Fruit fly (Drosophila melanogaster): Measurements from ENCODE around the gene CG13855.
A peak's percentile ranks its signal among the peaks of the same experiment; 100 is the strongest.

Gene CG13855

DNA sequence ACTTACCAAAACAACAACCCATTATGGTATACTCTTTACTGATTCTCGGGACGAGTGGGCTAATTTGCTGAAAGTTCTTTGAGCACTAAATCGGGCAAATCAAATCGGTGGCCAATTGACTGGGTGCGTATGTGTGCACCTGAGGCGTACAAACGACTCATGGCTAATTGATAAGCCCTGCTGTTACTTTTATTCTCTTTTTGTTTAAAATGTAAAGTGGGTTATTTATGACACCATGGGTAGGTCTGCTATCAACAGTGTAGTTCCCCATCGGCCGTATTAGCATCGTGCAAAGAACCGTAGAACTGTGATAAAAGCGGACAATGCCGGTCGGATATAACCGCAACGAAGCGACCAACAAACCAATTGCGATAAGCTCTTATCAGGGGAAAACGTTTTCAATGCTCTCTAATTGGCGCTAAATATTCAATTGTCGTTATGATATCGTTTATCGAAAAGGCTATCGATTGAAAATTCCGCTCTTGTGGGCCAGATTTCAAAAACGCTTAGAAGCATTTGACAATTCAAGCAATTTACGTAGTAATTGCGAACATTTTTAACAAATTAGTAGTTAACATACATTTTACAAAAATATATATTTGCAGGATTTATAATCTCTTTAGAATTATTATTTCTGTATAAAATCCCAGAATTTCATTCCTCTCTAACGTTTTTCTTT, 41.6 kb downstream of the CG13855 start, which contains the start of gene CG34288 (continued):
- TF ChIP-seq CG13123 (GFP tag; optimal IDR thresholded peaks at IDR 0.05) (no peak), dmrt99B (tag; optimal IDR thresholded peaks at IDR 0.05) (peak; percentile 38), Jarid2 (GFP tag; optimal IDR thresholded peaks at IDR 0.05) (no peak), hbn (GFP tag; IDR thresholded peaks at IDR 0.05; ENCODE audit: partially characterized antibody) (no peak), gcm (GFP tag; optimal IDR thresholded peaks at IDR 0.05) (no peak), CG4820 (GFP tag; optimal IDR thresholded peaks at IDR 0.05) (no peak), CG7745 (tag; optimal IDR thresholded peaks at IDR 0.05) (no peak), CG9797 (GFP tag; optimal IDR thresholded peaks at IDR 0.05) (no peak), CG17385 (GFP tag; optimal IDR thresholded peaks at IDR 0.05) (no peak), Rfx (GFP tag; IDR thresholded peaks at IDR 0.05) (peak; percentile 85), esg (GFP tag; conservative IDR thresholded peaks at IDR 0.05) (no peak), lilli (GFP tag; optimal IDR thresholded peaks at IDR 0.05) (no peak), CG12104 (GFP tag; optimal IDR thresholded peaks at IDR 0.05) (no peak), danr (GFP tag; IDR thresholded peaks at IDR 0.05) (no peak), dati (GFP tag; IDR thresholded peaks at IDR 0.05) (no peak), schlank (tag; optimal IDR thresholded peaks at IDR 0.05) (no peak), CG13424 (tag; optimal IDR thresholded peaks at IDR 0.05) (no peak), ATbp (GFP tag; optimal IDR thresholded peaks at IDR 0.05) (no peak), CG17361 (GFP tag; IDR thresholded peaks at IDR 0.05) (no peak; the same call in 2 of the 3 replicates), CG31388 (GFP tag; optimal IDR thresholded peaks at IDR 0.05) (no peak), HLHmδ (GFP tag; optimal IDR thresholded peaks at IDR 0.05) (no peak), CG17328 (GFP tag; IDR thresholded peaks at IDR 0.05) (peak; percentile 42; the same call in 1 of the 2 replicates), CG2199 (GFP tag; IDR thresholded peaks at IDR 0.05) (0 out of 3 replicates have a peak, but pooled peaks have one; percentile 29), CG1233 (GFP tag; optimal IDR thresholded peaks at IDR 0.05) (no peak), disco-r (GFP tag; optimal IDR thresholded peaks at IDR 0.05) (no peak), Aef1 (GFP tag; IDR thresholded peaks at IDR 0.05) (peak; percentile 48), jigr1 (GFP tag; IDR thresholded peaks at IDR 0.05) (no peak), Max (GFP tag; optimal IDR thresholded peaks at IDR 0.05) (no peak), CG2116 (GFP tag; optimal IDR thresholded peaks at IDR 0.05) (no peak), nau (GFP tag; optimal IDR thresholded peaks at IDR 0.05) (no peak), so (GFP tag; IDR thresholded peaks at IDR 0.05) (0 out of 3 replicates have a peak, but pooled peaks have one; percentile 7), Ada2b (GFP tag; IDR thresholded peaks at IDR 0.05) (0 out of 2 replicates have a peak, but pooled peaks have one; percentile 4), repo (GFP tag; optimal IDR thresholded peaks at IDR 0.05) (no peak), ro (GFP tag; IDR thresholded peaks at IDR 0.05) (no peak), tll (GFP tag; optimal IDR thresholded peaks at IDR 0.05) (no peak), CG7963 (GFP tag; IDR thresholded peaks at IDR 0.05; ENCODE audit: partially characterized antibody) (no peak), HmgD (GFP tag; optimal IDR thresholded peaks at IDR 0.05) (no peak), shn (GFP tag; optimal IDR thresholded peaks at IDR 0.05) (peak; percentile 26), eve (GFP tag; optimal IDR thresholded peaks at IDR 0.05) (no peak), pan (optimal IDR thresholded peaks at IDR 0.05) (no peak), pan (GFP tag; optimal IDR thresholded peaks at IDR 0.05 in 1 of 2, IDR thresholded peaks at IDR 0.05 in 1 of 2) (peak in 1 of 2 experiments; percentile 37), prd (optimal IDR thresholded peaks at IDR 0.05) (no peak), prd (GFP tag; IDR thresholded peaks at IDR 0.05) (peak; percentile 47), NK7.1 (GFP tag; optimal IDR thresholded peaks at IDR 0.05) (no peak), CG10366 (GFP tag; IDR thresholded peaks at IDR 0.05) (no peak), ranshi (GFP tag; IDR thresholded peaks at IDR 0.05) (peak; percentile 53; the same call in 1 of the 2 replicates), HHEX (GFP tag; optimal IDR thresholded peaks at IDR 0.05) (peak; percentile 35), CG10565 (GFP tag; optimal IDR thresholded peaks at IDR 0.05) (no peak), CG7987 (GFP tag; optimal IDR thresholded peaks at IDR 0.05) (peak; percentile 16), gce (GFP tag; IDR thresholded peaks at IDR 0.05) (0 out of 3 replicates have a peak, but pooled peaks have one; percentile 9)
